Worm (Caenorhabditis elegans): ENCODE measurements around the gene rheb-1.
A peak's percentile ranks its signal among the peaks of the same experiment; 100 is the strongest.

Gene rheb-1

DNA sequence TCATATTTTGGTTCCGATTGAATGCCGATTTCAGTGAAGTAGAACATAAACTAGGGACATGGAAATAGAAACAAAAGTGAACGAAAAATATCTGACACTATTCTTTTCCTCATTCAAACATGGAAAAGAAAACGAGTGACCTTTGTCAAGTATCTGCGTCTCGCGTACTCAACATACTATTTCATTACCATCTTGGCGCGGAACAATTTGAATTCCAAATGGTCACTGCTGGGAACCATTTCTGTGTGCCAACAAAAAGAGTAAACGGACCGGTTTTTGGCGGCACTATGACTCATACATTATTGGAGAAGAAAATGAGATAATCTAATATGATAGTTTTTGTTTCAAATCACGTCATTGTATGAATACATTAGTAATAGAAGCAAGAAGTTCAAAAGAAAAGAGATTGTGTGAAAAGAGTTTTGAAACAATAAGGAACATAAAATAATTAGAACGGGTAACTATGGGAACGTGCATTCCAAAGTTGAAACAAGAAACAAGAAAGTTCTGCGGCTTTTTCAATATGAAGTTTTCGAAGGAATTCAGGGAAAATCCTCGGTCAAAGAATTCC, 26.7 kb upstream of the rheb-1 start:
- no peak for TF ChIP-seq hmg-4 (GFP tag; optimal IDR thresholded peaks at IDR 0.05)
- no peak for TF ChIP-seq aly-1 (tag; optimal IDR thresholded peaks at IDR 0.05)
- no peak for TF ChIP-seq tbx-37 (GFP tag; conservative IDR thresholded peaks at IDR 0.05)
- TF ChIP-seq B0310.2 (tag; optimal IDR thresholded peaks at IDR 0.05), result no peak
- no peak for TF ChIP-seq tra-4 (tag; optimal IDR thresholded peaks at IDR 0.05)
- no peak for TF ChIP-seq ceh-36 (tag; optimal IDR thresholded peaks at IDR 0.05)
- TF ChIP-seq ama-1 (optimal IDR thresholded peaks at IDR 0.05), result no peak
- no peak for TF ChIP-seq flt-1 (GFP tag; IDR thresholded peaks at IDR 0.05)
- no peak for TF ChIP-seq F13C5.2 (tag; optimal IDR thresholded peaks at IDR 0.05)
- no peak for TF ChIP-seq sea-1 (GFP tag; conservative IDR thresholded peaks at IDR 0.05)
- no peak for TF ChIP-seq ets-7 (tag; optimal IDR thresholded peaks at IDR 0.05)
- TF ChIP-seq hnd-1 (tag; optimal IDR thresholded peaks at IDR 0.05), result no peak
- TF ChIP-seq pes-1 (GFP tag; IDR thresholded peaks at IDR 0.05), result no peak
- TF ChIP-seq scrt-1 (GFP tag; IDR thresholded peaks at IDR 0.05), result no peak
- TF ChIP-seq hmbx-1 (tag; optimal IDR thresholded peaks at IDR 0.05), result no peak
- no peak for TF ChIP-seq tbx-11 (GFP tag; IDR thresholded peaks at IDR 0.05)
- TF ChIP-seq ceh-13 (GFP tag; optimal IDR thresholded peaks at IDR 0.05), result no peak

DNA sequence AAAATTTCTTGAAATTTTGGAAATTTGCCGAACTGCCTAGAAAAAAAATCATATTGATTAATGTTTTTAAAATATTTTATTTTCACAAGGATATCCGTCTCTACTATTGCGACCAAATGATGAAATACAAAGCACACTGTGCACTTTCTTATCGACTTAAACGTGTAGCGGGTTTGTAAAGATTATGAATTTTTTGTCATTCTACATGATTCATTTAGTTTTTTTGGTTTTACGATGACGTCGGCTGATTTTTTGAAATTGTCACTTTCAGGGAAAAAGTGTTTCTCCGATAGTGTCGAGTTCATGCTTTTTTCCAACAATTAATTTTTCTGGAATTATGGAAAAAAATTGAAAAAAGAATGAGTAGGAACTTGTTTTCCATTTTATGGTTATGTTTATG, 20.7 kb upstream of the rheb-1 start:
- TF ChIP-seq hmbx-1 (tag; optimal IDR thresholded peaks at IDR 0.05), result no peak
- TF ChIP-seq ceh-36 (tag; optimal IDR thresholded peaks at IDR 0.05), result no peak
- no peak for TF ChIP-seq pes-1 (GFP tag; IDR thresholded peaks at IDR 0.05)
- TF ChIP-seq ceh-13 (GFP tag; optimal IDR thresholded peaks at IDR 0.05), result no peak
- TF ChIP-seq tra-4 (tag; optimal IDR thresholded peaks at IDR 0.05), result no peak
- TF ChIP-seq aly-1 (tag; optimal IDR thresholded peaks at IDR 0.05), result no peak
- TF ChIP-seq hmg-4 (GFP tag; optimal IDR thresholded peaks at IDR 0.05), result no peak
- TF ChIP-seq sea-1 (GFP tag; conservative IDR thresholded peaks at IDR 0.05), result no peak

DNA sequence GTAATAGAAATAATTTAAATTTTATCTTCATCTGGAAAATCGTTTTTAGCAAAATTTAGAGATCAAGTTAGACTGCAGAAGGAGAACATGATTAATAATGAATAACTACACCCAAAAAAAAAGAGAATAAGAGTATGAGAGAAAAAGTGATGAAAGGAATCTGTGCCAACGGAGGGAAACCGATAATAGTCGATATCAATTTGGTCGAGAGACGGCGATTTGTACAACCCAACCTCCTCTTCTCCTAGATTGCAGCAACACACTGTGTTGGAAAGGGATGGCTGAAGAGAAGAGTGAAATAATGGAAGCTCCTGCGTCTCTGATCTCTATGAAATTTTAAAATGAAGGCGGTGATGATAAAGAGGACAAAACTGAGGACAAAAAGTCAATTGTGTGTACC, 18.7 kb upstream of the rheb-1 start:
- TF ChIP-seq tra-4 (tag; optimal IDR thresholded peaks at IDR 0.05), result no peak
- no peak for TF ChIP-seq hmbx-1 (tag; optimal IDR thresholded peaks at IDR 0.05)
- no peak for TF ChIP-seq sea-1 (GFP tag; conservative IDR thresholded peaks at IDR 0.05)
- TF ChIP-seq ceh-36 (tag; optimal IDR thresholded peaks at IDR 0.05), result no peak
- TF ChIP-seq flt-1 (GFP tag; IDR thresholded peaks at IDR 0.05), result no peak
- no peak for TF ChIP-seq tbx-11 (GFP tag; IDR thresholded peaks at IDR 0.05)
- TF ChIP-seq ets-7 (tag; optimal IDR thresholded peaks at IDR 0.05), result no peak
- no peak for TF ChIP-seq ceh-13 (GFP tag; optimal IDR thresholded peaks at IDR 0.05)
- TF ChIP-seq pes-1 (GFP tag; IDR thresholded peaks at IDR 0.05), result no peak
- no peak for TF ChIP-seq aly-1 (tag; optimal IDR thresholded peaks at IDR 0.05)
- TF ChIP-seq B0310.2 (tag; optimal IDR thresholded peaks at IDR 0.05), result no peak
- TF ChIP-seq tbx-37 (GFP tag; conservative IDR thresholded peaks at IDR 0.05), result no peak
- no peak for TF ChIP-seq ama-1 (optimal IDR thresholded peaks at IDR 0.05)
- TF ChIP-seq F13C5.2 (tag; optimal IDR thresholded peaks at IDR 0.05), result no peak

DNA sequence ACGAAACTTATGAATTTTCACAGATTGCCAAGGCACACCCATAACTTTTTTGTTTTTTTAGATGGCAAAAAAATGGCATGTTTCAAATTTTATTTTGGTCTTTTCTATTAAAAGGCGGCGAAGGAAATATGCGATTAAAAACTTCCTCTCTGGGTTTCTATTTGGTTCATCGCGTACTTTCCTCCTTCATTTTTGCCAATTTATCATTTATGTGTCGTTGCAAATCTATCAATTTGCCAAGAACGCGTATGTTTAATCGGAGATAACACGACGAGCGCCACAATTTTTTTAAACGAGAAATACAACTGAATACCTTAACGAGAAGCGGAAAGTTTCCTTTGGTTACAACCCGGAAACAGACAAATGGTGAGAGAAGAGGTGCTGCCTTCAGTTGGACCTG, 16.6 kb upstream of the rheb-1 start:
- TF ChIP-seq hnd-1 (tag; optimal IDR thresholded peaks at IDR 0.05), result no peak
- TF ChIP-seq ama-1 (optimal IDR thresholded peaks at IDR 0.05), result no peak
- TF ChIP-seq tbx-37 (GFP tag; conservative IDR thresholded peaks at IDR 0.05), result no peak
- no peak for TF ChIP-seq scrt-1 (GFP tag; IDR thresholded peaks at IDR 0.05)
- TF ChIP-seq hmbx-1 (tag; optimal IDR thresholded peaks at IDR 0.05), result no peak
- TF ChIP-seq flt-1 (GFP tag; IDR thresholded peaks at IDR 0.05), result no peak
- no peak for TF ChIP-seq tra-4 (tag; optimal IDR thresholded peaks at IDR 0.05)
- no peak for TF ChIP-seq B0310.2 (tag; optimal IDR thresholded peaks at IDR 0.05)
- TF ChIP-seq sea-1 (GFP tag; conservative IDR thresholded peaks at IDR 0.05), result no peak
- no peak for TF ChIP-seq F13C5.2 (tag; optimal IDR thresholded peaks at IDR 0.05)
- TF ChIP-seq ets-7 (tag; optimal IDR thresholded peaks at IDR 0.05), result no peak

DNA sequence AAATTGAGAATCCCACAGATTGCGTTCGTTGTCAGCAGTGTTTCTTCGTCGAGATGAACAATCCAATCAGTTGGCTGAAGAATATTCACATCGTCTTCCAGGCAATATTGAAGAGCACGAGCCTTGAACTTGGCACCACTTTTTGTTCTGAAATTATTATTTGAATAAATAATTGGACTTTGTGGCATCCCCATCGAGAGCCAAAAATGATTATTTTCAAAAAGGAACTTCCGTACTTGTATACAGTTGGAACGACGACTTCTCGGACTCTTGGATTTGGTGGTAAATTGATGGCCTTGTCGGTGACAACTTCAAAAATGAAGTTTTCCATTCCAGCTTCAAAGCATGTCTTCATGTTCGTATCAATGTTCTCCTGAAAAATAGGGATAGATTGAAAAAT, 16.2 kb upstream of the rheb-1 start:
- TF ChIP-seq scrt-1 (GFP tag; IDR thresholded peaks at IDR 0.05) (no peak), ama-1 (optimal IDR thresholded peaks at IDR 0.05) (no peak), sea-1 (GFP tag; conservative IDR thresholded peaks at IDR 0.05) (no peak), ceh-36 (tag; optimal IDR thresholded peaks at IDR 0.05) (no peak), hmg-4 (GFP tag; optimal IDR thresholded peaks at IDR 0.05) (no peak), B0310.2 (tag; optimal IDR thresholded peaks at IDR 0.05) (no peak), ceh-13 (GFP tag; optimal IDR thresholded peaks at IDR 0.05) (no peak)

DNA sequence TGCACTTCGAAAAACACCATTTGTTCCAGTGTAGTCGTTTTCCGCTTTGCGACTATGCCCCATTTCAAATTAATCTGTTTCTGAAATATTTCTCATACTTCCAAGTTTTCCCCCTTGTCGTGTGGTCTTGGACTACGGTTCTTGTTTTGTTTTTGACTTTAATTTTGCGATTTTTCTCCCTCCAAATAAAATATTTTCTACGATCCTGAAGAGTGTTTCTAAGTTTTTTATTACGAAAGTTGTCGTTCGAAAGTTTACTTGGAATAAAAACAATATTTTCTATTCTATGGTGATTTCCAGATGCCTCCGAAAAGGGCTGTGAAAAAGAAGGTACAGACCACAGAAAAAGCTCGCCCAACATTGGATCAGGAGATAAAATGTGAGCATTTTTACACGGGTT, 12.0 kb upstream of the rheb-1 start, which contains the start of gene tag-342:
Gene tag-342, plus strand, starts transcription at position 301 of the 400 bp plus-strand sequence.
- TF ChIP-seq hmg-4 (GFP tag; optimal IDR thresholded peaks at IDR 0.05) (no peak), sea-1 (GFP tag; conservative IDR thresholded peaks at IDR 0.05) (no peak), aly-1 (tag; optimal IDR thresholded peaks at IDR 0.05) (no peak), tbx-11 (GFP tag; IDR thresholded peaks at IDR 0.05) (no peak), pes-1 (GFP tag; IDR thresholded peaks at IDR 0.05) (no peak), scrt-1 (GFP tag; IDR thresholded peaks at IDR 0.05) (no peak), hmbx-1 (tag; optimal IDR thresholded peaks at IDR 0.05) (no peak), ceh-13 (GFP tag; optimal IDR thresholded peaks at IDR 0.05) (no peak), F13C5.2 (tag; optimal IDR thresholded peaks at IDR 0.05) (no peak), ets-7 (tag; optimal IDR thresholded peaks at IDR 0.05) (no peak), flt-1 (GFP tag; IDR thresholded peaks at IDR 0.05) (no peak), ama-1 (optimal IDR thresholded peaks at IDR 0.05) (no peak), hnd-1 (tag; optimal IDR thresholded peaks at IDR 0.05) (no peak), ceh-36 (tag; optimal IDR thresholded peaks at IDR 0.05) (no peak), tbx-37 (GFP tag; conservative IDR thresholded peaks at IDR 0.05) (no peak), B0310.2 (tag; optimal IDR thresholded peaks at IDR 0.05) (no peak), tra-4 (tag; optimal IDR thresholded peaks at IDR 0.05) (no peak)

DNA sequence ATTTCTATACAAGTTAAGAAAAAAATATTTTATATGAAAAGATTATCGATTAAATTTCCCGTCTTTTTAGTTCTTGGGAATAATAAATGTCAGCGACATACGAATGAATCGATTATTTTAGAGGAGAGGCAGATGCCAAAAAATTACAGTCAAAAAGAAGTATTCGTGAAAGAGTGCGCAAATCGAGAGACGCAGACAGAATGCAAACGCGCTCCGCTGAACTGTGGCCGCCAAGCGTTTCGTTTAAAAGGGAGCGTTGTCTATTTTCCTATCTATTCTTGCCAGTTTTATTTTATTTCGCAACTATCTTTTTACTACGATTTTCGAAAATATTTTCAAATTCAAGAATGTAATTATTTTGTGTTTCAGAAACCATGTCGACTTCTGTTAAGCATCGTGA, 11.3 kb upstream of the rheb-1 start, which contains the start of gene baf-1:
Gene baf-1, plus strand, starts transcription at position 370 of the 400 bp plus-strand sequence.
- TF ChIP-seq hmg-4 (GFP tag; optimal IDR thresholded peaks at IDR 0.05), result peak; percentile 18
- TF ChIP-seq ets-7 (tag; optimal IDR thresholded peaks at IDR 0.05), result no peak

DNA sequence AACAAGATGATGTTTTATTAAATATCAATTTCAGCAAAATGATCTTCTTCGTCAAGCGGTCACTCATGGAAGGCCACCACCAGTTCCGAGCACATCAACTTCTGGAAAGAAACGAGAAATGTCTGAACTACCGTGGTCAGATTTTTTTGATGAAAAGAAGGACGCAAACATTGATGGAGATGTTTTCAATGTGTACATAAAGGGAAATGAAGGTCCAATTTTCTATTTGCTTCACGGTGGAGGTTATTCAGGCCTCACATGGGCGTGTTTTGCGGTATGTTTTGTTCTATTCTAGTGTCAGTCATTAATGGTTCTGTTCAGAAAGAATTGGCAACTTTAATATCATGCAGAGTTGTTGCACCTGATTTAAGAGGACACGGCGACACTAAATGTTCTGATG, 10.0 kb upstream of the rheb-1 start, which contains the start of gene B0464.6:
Gene B0464.6, minus strand, starts transcription at position 101 of the 400 bp plus-strand sequence.
- no peak for TF ChIP-seq ama-1 (optimal IDR thresholded peaks at IDR 0.05)
- no peak for TF ChIP-seq ceh-36 (tag; optimal IDR thresholded peaks at IDR 0.05)
- no peak for TF ChIP-seq hmbx-1 (tag; optimal IDR thresholded peaks at IDR 0.05)
- no peak for TF ChIP-seq aly-1 (tag; optimal IDR thresholded peaks at IDR 0.05)
- no peak for TF ChIP-seq hnd-1 (tag; optimal IDR thresholded peaks at IDR 0.05)
- TF ChIP-seq pes-1 (GFP tag; IDR thresholded peaks at IDR 0.05), result no peak
